Fruit fly (Drosophila melanogaster) whole organism, embryonic: Measurements from ENCODE around the gene Gclc.
A peak's percentile ranks its signal among the peaks of the same experiment; 100 is the strongest.

Experiments used
- Aef1 ChIP-seq: fragments of 200-800 bp; sonication (Bioruptor generic); IDR thresholded peaks from 3 replicates; pipeline ENCODE4 v1.3.6; 2022; ENCODE audit warnings: missing biosample characterization, missing genetic modification characterization
- BtbVII ChIP-seq: fragments of 200-800 bp; sonication (Bioruptor generic); optimal IDR thresholded peaks from 3 replicates; lab custom pipeline; 2017; ENCODE audit warnings: missing biosample characterization, mild to moderate bottlenecking, missing genetic modification characterization
- CG10959 ChIP-seq: fragments of 200-800 bp; sonication (Bioruptor generic); IDR thresholded peaks from 2 replicates; pipeline ENCODE4 v1.3.6; 2022; ENCODE audit warnings: missing biosample characterization, missing genetic modification characterization
- CG12659 ChIP-seq: fragments of 200-800 bp; sonication (Bioruptor generic); optimal IDR thresholded peaks from 3 replicates; lab custom pipeline; 2017; ENCODE audit warnings: mild to moderate bottlenecking, missing biosample characterization, missing genetic modification reagents, missing genetic modification characterization
- CG12744 ChIP-seq: fragments of 200-800 bp; sonication (Bioruptor generic); optimal IDR thresholded peaks from 2 replicates; lab custom pipeline; 2016; ENCODE audit warnings: missing biosample characterization, missing genetic modification characterization
- CG12942 ChIP-seq: fragments of 200-800 bp; sonication (Bioruptor generic); optimal IDR thresholded peaks from 3 replicates; lab custom pipeline; 2016; ENCODE audit warnings: missing biosample characterization, missing genetic modification characterization
- CG14441 ChIP-seq: fragments of 200-800 bp; sonication (Bioruptor generic); IDR thresholded peaks from 2 replicates; pipeline ENCODE4 v1.3.6; 2022; ENCODE audit warnings: missing biosample characterization, missing genetic modification characterization
- CG15269 ChIP-seq: fragments of 200-800 bp; sonication (Bioruptor generic); optimal IDR thresholded peaks from 2 replicates; lab custom pipeline; 2018; ENCODE audit warnings: missing biosample characterization, mild to moderate bottlenecking, missing genetic modification characterization, moderate library complexity
- CG15479 ChIP-seq: fragments of 200-800 bp; sonication (Bioruptor generic); optimal IDR thresholded peaks from 3 replicates; lab custom pipeline; 2019; ENCODE audit warnings: missing biosample characterization, mild to moderate bottlenecking, missing genetic modification characterization, moderate library complexity
- CG16813 ChIP-seq: fragments of 200-800 bp; sonication (Bioruptor generic); IDR thresholded peaks from 3 replicates; pipeline ENCODE4 v1.3.6; 2022; ENCODE audit warnings: missing biosample characterization, missing genetic modification characterization; ENCODE audit not compliant: partially characterized antibody
- CG2199 ChIP-seq: fragments of 200-800 bp; sonication (Bioruptor generic); IDR thresholded peaks from 3 replicates; pipeline ENCODE4 v1.3.6; 2022; ENCODE audit warnings: missing biosample characterization, missing genetic modification characterization
- CG2202 ChIP-seq: fragments of 200-800 bp; sonication (Bioruptor generic); optimal IDR thresholded peaks from 2 replicates; lab custom pipeline; 2018; ENCODE audit warnings: missing biosample characterization, mild to moderate bottlenecking, missing genetic modification characterization
- CG30020 ChIP-seq: fragments of 200-800 bp; optimal IDR thresholded peaks from 2 replicates; lab custom pipeline; 2019; ENCODE audit warnings: missing biosample characterization, mild to moderate bottlenecking, missing genetic modification characterization, moderate library complexity
- CG31388 ChIP-seq: fragments of 200-800 bp; sonication (Bioruptor generic); optimal IDR thresholded peaks from 2 replicates; lab custom pipeline; 2016; ENCODE audit warnings: missing biosample characterization, missing genetic modification characterization
- CG31441 ChIP-seq: fragments of 200-800 bp; sonication (Bioruptor generic); IDR thresholded peaks from 2 replicates; pipeline ENCODE4 v1.3.6; 2022; ENCODE audit warnings: missing biosample characterization, missing genetic modification characterization
- CG32532 ChIP-seq: fragments of 200-800 bp; sonication (Bioruptor generic); IDR thresholded peaks from 2 replicates; pipeline ENCODE4 v1.3.6; 2022; ENCODE audit warnings: missing biosample characterization, missing genetic modification characterization
- CG42726 ChIP-seq: fragments of 200-800 bp; sonication (Bioruptor generic); IDR thresholded peaks from 2 replicates; pipeline ENCODE4 v1.3.6; 2022; ENCODE audit warnings: missing biosample characterization, missing genetic modification characterization; ENCODE audit not compliant: partially characterized antibody
- CG5953 ChIP-seq: fragments of 200-800 bp; sonication (Bioruptor generic); IDR thresholded peaks from 2 replicates; pipeline ENCODE4 v1.3.6; 2022; ENCODE audit warnings: missing biosample characterization, missing genetic modification characterization
- CG6654 ChIP-seq: fragments of 200-800 bp; sonication (Bioruptor generic); optimal IDR thresholded peaks from 2 replicates; lab custom pipeline; 2017; ENCODE audit warnings: missing biosample characterization, mild to moderate bottlenecking, missing genetic modification characterization
- CG7987 ChIP-seq: fragments of 200-800 bp; sonication (Bioruptor generic); optimal IDR thresholded peaks from 2 replicates; lab custom pipeline; 2018; ENCODE audit warnings: missing biosample characterization, mild to moderate bottlenecking, missing genetic modification characterization, moderate library complexity
- CG8388 ChIP-seq: fragments of 200-800 bp; sonication (Bioruptor generic); optimal IDR thresholded peaks from 2 replicates; lab custom pipeline; 2019; ENCODE audit warnings: missing biosample characterization, mild to moderate bottlenecking, missing genetic modification characterization, moderate library complexity
- D19A ChIP-seq: fragments of 200-800 bp; optimal IDR thresholded peaks from 3 replicates; lab custom pipeline; 2019; ENCODE audit warnings: missing biosample characterization, mild to moderate bottlenecking, missing genetic modification characterization, moderate library complexity
- Dip2 ChIP-seq: fragments of 200-800 bp; sonication (Bioruptor generic); IDR thresholded peaks from 2 replicates; pipeline ENCODE4 v1.3.6; 2022; ENCODE audit warnings: missing biosample characterization, missing genetic modification characterization
- Fer3 ChIP-seq: fragments of 200-800 bp; sonication (Bioruptor generic); optimal IDR thresholded peaks from 2 replicates; lab custom pipeline; 2018; ENCODE audit warnings: missing biosample characterization, mild to moderate bottlenecking, missing genetic modification characterization, moderate library complexity
- Hr78 ChIP-seq, 2 experiments: fragments of 200-800 bp in 1 of 2; fragments of >200 bp in 1 of 2; sonication (Bioruptor generic) in 1 of 2; optimal IDR thresholded peaks; 2 replicates each; lab custom pipeline; 2017 to 2019; ENCODE audit warnings: missing biosample characterization in 2 of 2, missing genetic modification characterization in 2 of 2, mild to moderate bottlenecking in 1 of 2, moderate library complexity in 1 of 2
- Kr ChIP-seq: fragments of 200-800 bp; sonication (Bioruptor generic); optimal IDR thresholded peaks from 2 replicates; lab custom pipeline; 2017; ENCODE audit warnings: missing biosample characterization, mild to moderate bottlenecking, missing genetic modification characterization
- Lpt ChIP-seq: fragments of >200 bp; optimal IDR thresholded peaks from 2 replicates; lab custom pipeline; 2018; ENCODE audit warnings: missing biosample characterization, missing genetic modification characterization
- NC2β ChIP-seq: fragments of 200-800 bp; sonication (Bioruptor generic); optimal IDR thresholded peaks from 2 replicates; lab custom pipeline; 2016; ENCODE audit warnings: missing biosample characterization, missing genetic modification characterization
- NK7.1 ChIP-seq: fragments of 200-800 bp; sonication (Bioruptor generic); optimal IDR thresholded peaks from 3 replicates; lab custom pipeline; 2016; ENCODE audit warnings: missing biosample characterization, missing genetic modification characterization
- Nf-YB ChIP-seq: fragments of 200-800 bp; sonication (Bioruptor generic); optimal IDR thresholded peaks from 3 replicates; lab custom pipeline; 2019; ENCODE audit warnings: missing biosample characterization, mild to moderate bottlenecking, missing genetic modification characterization, moderate library complexity
- Side ChIP-seq: fragments of 200-800 bp; sonication (Bioruptor generic); optimal IDR thresholded peaks from 2 replicates; lab custom pipeline; 2016; ENCODE audit warnings: missing biosample characterization, missing genetic modification characterization
- Trl ChIP-seq, 3 experiments: fragments of >200 bp in 2 of 3; fragments of 200-800 bp in 1 of 3; sonication (Bioruptor generic) in 1 of 3; optimal IDR thresholded peaks; 2 replicates in 1 of 3; 3 replicates in 2 of 3; lab custom pipeline; 2016 to 2017; ENCODE audit warnings: missing biosample characterization in 1 of 3, missing genetic modification characterization in 1 of 3
- al ChIP-seq: fragments of 200-800 bp; sonication (Bioruptor generic); IDR thresholded peaks from 2 replicates; pipeline ENCODE4 v1.3.6; 2022; ENCODE audit warnings: missing biosample characterization, missing genetic modification characterization
- aop ChIP-seq: fragments of 200-800 bp; sonication (Bioruptor generic); IDR thresholded peaks from 2 replicates; pipeline ENCODE4 v1.3.6; 2022; ENCODE audit warnings: missing biosample characterization, missing genetic modification characterization
- bsh ChIP-seq, 2 experiments: fragments of 200-800 bp; sonication (Bioruptor generic); optimal IDR thresholded peaks; 2 replicates each; lab custom pipeline; 2017 to 2018; ENCODE audit warnings: mild to moderate bottlenecking in 2 of 2, missing biosample characterization in 2 of 2, missing genetic modification characterization in 2 of 2, moderate library complexity in 1 of 2
- cwo ChIP-seq: fragments of 200-800 bp; sonication (Bioruptor generic); optimal IDR thresholded peaks from 3 replicates; lab custom pipeline; 2017; ENCODE audit warnings: missing biosample characterization, missing genetic modification characterization, mild to moderate bottlenecking, moderate library complexity, missing genetic modification reagents
- disco-r ChIP-seq: fragments of 200-800 bp; sonication (Bioruptor generic); optimal IDR thresholded peaks from 2 replicates; lab custom pipeline; 2016; ENCODE audit warnings: missing biosample characterization, missing genetic modification characterization
- dmrt99B ChIP-seq: fragments of 200-800 bp; sonication (Bioruptor generic); optimal IDR thresholded peaks from 2 replicates; lab custom pipeline; 2018; ENCODE audit warnings: missing biosample characterization, mild to moderate bottlenecking, missing genetic modification characterization, moderate library complexity
- dpn ChIP-seq, 2 experiments: fragments of 200-800 bp; sonication (Bioruptor generic); optimal IDR thresholded peaks; 3 replicates each; lab custom pipeline; 2016; ENCODE audit warnings: missing biosample characterization in 2 of 2, missing genetic modification characterization in 2 of 2
- h ChIP-seq: fragments of >200 bp; optimal IDR thresholded peaks from 2 replicates; lab custom pipeline; 2017
- insv ChIP-seq, 2 experiments: fragments of 200-800 bp; sonication (Bioruptor generic); optimal IDR thresholded peaks; 3 replicates each; lab custom pipeline; 2016 to 2018; ENCODE audit warnings: missing biosample characterization in 2 of 2, missing genetic modification characterization in 2 of 2
- nerfin-1 ChIP-seq: fragments of 200-800 bp; sonication (Bioruptor generic); optimal IDR thresholded peaks from 3 replicates; lab custom pipeline; 2019; ENCODE audit warnings: missing biosample characterization, mild to moderate bottlenecking, missing genetic modification characterization, moderate library complexity
- org-1 ChIP-seq: fragments of 200-800 bp; sonication (Bioruptor generic); optimal IDR thresholded peaks from 2 replicates; lab custom pipeline; 2017; ENCODE audit warnings: missing biosample characterization, missing genetic modification characterization
- run ChIP-seq: fragments of 200-800 bp; sonication (Bioruptor generic); optimal IDR thresholded peaks from 3 replicates; lab custom pipeline; 2018; ENCODE audit warnings: missing biosample characterization, mild to moderate bottlenecking, missing genetic modification characterization
- salm ChIP-seq: fragments of 200-800 bp; sonication (Bioruptor generic); optimal IDR thresholded peaks from 2 replicates; lab custom pipeline; 2018; ENCODE audit warnings: missing biosample characterization, mild to moderate bottlenecking, missing genetic modification characterization
- shn ChIP-seq: fragments of 200-800 bp; sonication (Bioruptor generic); optimal IDR thresholded peaks from 3 replicates; lab custom pipeline; 2016; ENCODE audit warnings: missing biosample characterization, missing genetic modification characterization
- trh ChIP-seq: fragments of 200-800 bp; sonication (Bioruptor generic); optimal IDR thresholded peaks from 2 replicates; lab custom pipeline; 2016; ENCODE audit warnings: missing biosample characterization, missing genetic modification characterization
- ttk ChIP-seq: fragments of 200-800 bp; sonication (Bioruptor generic); IDR thresholded peaks from 2 replicates; pipeline ENCODE4 v2.1.2; 2022; ENCODE audit warnings: missing biosample characterization, missing genetic modification characterization
- vnd ChIP-seq: fragments of 200-800 bp; sonication (Bioruptor generic); IDR thresholded peaks from 3 replicates; pipeline ENCODE4 v1.3.6; 2022; ENCODE audit warnings: missing biosample characterization, missing genetic modification characterization; ENCODE audit not compliant: partially characterized antibody

Gene Gclc

DNA sequence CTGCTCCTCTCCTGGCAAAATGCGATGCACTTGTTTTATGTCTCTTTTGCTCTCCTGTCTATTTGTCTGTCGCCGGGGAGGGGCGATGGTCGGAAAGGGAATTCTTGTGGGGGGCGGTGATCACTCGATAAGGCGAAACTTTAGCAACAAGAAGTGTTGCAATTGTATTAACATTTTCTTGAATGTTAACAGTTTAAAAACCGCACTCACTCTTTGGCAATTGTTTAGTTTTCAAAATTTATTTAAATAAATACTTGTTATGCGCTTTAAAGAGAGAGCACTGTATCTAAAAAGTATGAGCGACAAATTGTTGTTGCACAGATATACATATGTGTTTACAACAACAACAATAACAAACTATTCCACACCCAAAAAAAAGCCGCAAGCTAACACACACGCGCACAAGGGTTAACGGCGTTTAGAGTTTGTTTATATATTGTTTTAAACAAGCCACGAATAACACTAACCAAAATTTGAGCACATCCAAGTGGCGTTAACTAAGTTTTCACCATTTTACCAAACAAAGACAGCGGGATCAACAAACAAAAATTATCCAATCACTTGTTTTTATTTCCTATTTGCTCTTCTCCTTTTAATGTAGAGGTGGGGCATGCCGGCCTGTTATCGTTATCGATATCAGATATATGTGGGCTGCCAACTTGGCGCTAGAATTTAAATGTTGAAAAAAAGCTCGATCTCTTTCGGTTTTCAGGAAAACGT lies 14.3 kb downstream of the Gclc start, which contains the start of gene CG2258 (continued):
- TF ChIP-seq al (GFP tag; lab: Robert Waterston, UW) (peak; percentile 77), Dip2 (no peak), CG31441 (GFP tag; lab: Robert Waterston, UW) (peak; percentile 89), dpn (GFP tag; optimal IDR thresholded peaks at IDR 0.05; lab: Kevin White, UChicago) (peak; percentile 5 to 85), shn (no peak), Trl (optimal IDR thresholded peaks at IDR 0.05; lab: Kevin White, UChicago) (no peak), Trl (GFP tag; optimal IDR thresholded peaks at IDR 0.05; lab: Kevin White, UChicago) (no peak), ttk (peak; percentile 77), dmrt99B (tag; lab: Kevin White, UChicago) (peak; percentile 94), org-1 (GFP tag; lab: Kevin White, UChicago) (peak; percentile 47), CG6654 (GFP tag; lab: Kevin White, UChicago) (peak; percentile 71), CG12942 (GFP tag; lab: Kevin White, UChicago) (peak; percentile 70), disco-r (GFP tag; lab: Kevin White, UChicago) (peak; percentile 56), BtbVII (peak; percentile 83), CG42726 (GFP tag; lab: Robert Waterston, UW) (no peak), run (tag; lab: Kevin White, UChicago) (peak; percentile 70), CG14441 (GFP tag; lab: Robert Waterston, UW) (peak; percentile 88), Lpt (no peak), bsh (GFP tag; optimal IDR thresholded peaks at IDR 0.05; lab: Kevin White, UChicago) (peak; percentile 87 to 94), insv (GFP tag; optimal IDR thresholded peaks at IDR 0.05; lab: Kevin White, UChicago) (no peak), Nf-YB (peak; percentile 45), vnd (GFP tag; lab: Robert Waterston, UW) (no peak), CG7987 (GFP tag; lab: Kevin White, UChicago) (peak; percentile 46), aop (0 out of 2 replicates have a peak, but pooled peaks have one; percentile 34), NC2β (GFP tag; lab: Kevin White, UChicago) (peak; percentile 39), Side (GFP tag; lab: Kevin White, UChicago) (no peak), CG15479 (no peak), CG31388 (GFP tag; lab: Kevin White, UChicago) (peak; percentile 68), D19A (tag; lab: Kevin White, UChicago) (peak; percentile 82), cwo (GFP tag; lab: Kevin White, UChicago) (peak; percentile 74), nerfin-1 (tag; lab: Kevin White, UChicago) (peak; percentile 77), NK7.1 (peak; percentile 51), CG15269 (tag; lab: Kevin White, UChicago) (peak; percentile 91), CG30020 (tag; lab: Kevin White, UChicago) (no peak), salm (tag; lab: Kevin White, UChicago) (peak; percentile 88), Fer3 (peak; percentile 91), CG16813 (no peak), CG2199 (0 out of 3 replicates have a peak, but pooled peaks have one; percentile 49), CG8388 (GFP tag; lab: Kevin White, UChicago) (peak; percentile 87), CG2202 (tag; lab: Kevin White, UChicago) (peak; percentile 49), CG5953 (peak; percentile 82; the same call in 1 of the 2 replicates), Hr78 (GFP tag; optimal IDR thresholded peaks at IDR 0.05; lab: Kevin White, UChicago) (peak in 1 of 2 experiments; percentile 63), CG10959 (peak; percentile 58), Aef1 (peak; percentile 87), CG32532 (GFP tag; lab: Robert Waterston, UW) (peak; percentile 84), h (lab: Kevin White, UChicago) (no peak), CG12659 (GFP tag; lab: Kevin White, UChicago) (peak; percentile 85), CG12744 (GFP tag; lab: Kevin White, UChicago) (peak; percentile 66), trh (GFP tag; lab: Kevin White, UChicago) (peak; percentile 9), Kr (GFP tag; lab: Kevin White, UChicago) (no peak)
